Worm (Caenorhabditis elegans) whole organism, early embryonic: Measurements from ENCODE around the gene lgc-22.

Source experiments
- B0310.2 ChIP-seq: sonication (generic microtip); optimal IDR thresholded peaks from 2 replicates; lab custom pipeline; 2016; ENCODE audit warnings: mild to moderate bottlenecking, missing genetic modification characterization, missing compliant biosample characterization
- ceh-13 ChIP-seq: fragments of 200-800 bp; sonication (Bioruptor generic); optimal IDR thresholded peaks from 2 replicates; lab custom pipeline; 2018; ENCODE audit warnings: mild to moderate bottlenecking, missing genetic modification characterization, missing compliant biosample characterization
- flt-1 ChIP-seq: fragments of 200-800 bp; sonication (Bioruptor generic); IDR thresholded peaks from 2 replicates; pipeline ENCODE4 v1.3.6; 2022; ENCODE audit warnings: missing genetic modification characterization, missing compliant biosample characterization
- hmg-4 ChIP-seq: fragments of 200-800 bp; sonication (Bioruptor generic); optimal IDR thresholded peaks from 2 replicates; lab custom pipeline; 2018; ENCODE audit warnings: mild to moderate bottlenecking, missing genetic modification characterization, missing compliant biosample characterization
- pes-1 ChIP-seq: fragments of 200-800 bp; sonication (Bioruptor generic); IDR thresholded peaks from 2 replicates; pipeline ENCODE4 v1.3.6; 2022; ENCODE audit warnings: missing genetic modification reagents, missing genetic modification characterization, missing compliant biosample characterization
- sea-1 ChIP-seq: fragments of 200-800 bp; sonication (Bioruptor generic); conservative IDR thresholded peaks from 2 replicates; pipeline ENCODE4 v1.3.6; 2022; ENCODE audit warnings: missing genetic modification characterization, missing compliant biosample characterization

- no peak for TF ChIP-seq flt-1 (GFP tag; lab: Robert Waterston, UW)
- no peak for TF ChIP-seq B0310.2 (tag; lab: Kevin White, UChicago)
- no peak for TF ChIP-seq pes-1
- TF ChIP-seq sea-1 (GFP tag; lab: Robert Waterston, UW) = no peak
- TF ChIP-seq ceh-13 (GFP tag; lab: Kevin White, UChicago) = no peak
- no peak for TF ChIP-seq hmg-4 (GFP tag; lab: Kevin White, UChicago)
These were observed 23.4 kb upstream of the lgc-22 start, which contains the start of gene nhr-78 for ce11 chrIV:4277694-4278093.
